Worm (Caenorhabditis elegans): ENCODE data around the gene adal-1.

adal-1 gene

ce11 chrII:6900708-6901107, 7.3 kb upstream of the adal-1 start:
- TF ChIP-seq nhr-76 (tag; optimal IDR thresholded peaks at IDR 0.05) (no peak), unc-120 (tag; optimal IDR thresholded peaks at IDR 0.05; ENCODE audit: poor library complexity, severe bottlenecking) (no peak), nhr-237 (tag; optimal IDR thresholded peaks at IDR 0.05) (no peak), ces-1 (GFP tag; optimal IDR thresholded peaks at IDR 0.05) (no peak)

- TF ChIP-seq M03D4.4 (tag; optimal IDR thresholded peaks at IDR 0.05) = peak; percentile 73
- no peak for TF ChIP-seq lin-13 (tag; optimal IDR thresholded peaks at IDR 0.05)
- TF ChIP-seq mls-2 (tag; optimal IDR thresholded peaks at IDR 0.05) = no peak
- no peak for TF ChIP-seq elt-1 (tag; optimal IDR thresholded peaks at IDR 0.05; ENCODE audit: borderline replicate concordance, insufficient read depth)
- no peak for TF ChIP-seq nhr-12 (tag; optimal IDR thresholded peaks at IDR 0.05)
- TF ChIP-seq ceh-43 (GFP tag; optimal IDR thresholded peaks at IDR 0.05) = no peak
- no peak for TF ChIP-seq zip-8 (tag; optimal IDR thresholded peaks at IDR 0.05)
- TF ChIP-seq nhr-28 (tag; optimal IDR thresholded peaks at IDR 0.05) = no peak
- no peak for TF ChIP-seq flh-1 (GFP tag; optimal IDR thresholded peaks at IDR 0.05)
- no peak for TF ChIP-seq ham-2 (GFP tag; optimal IDR thresholded peaks at IDR 0.05)
- TF ChIP-seq nhr-2 (tag; optimal IDR thresholded peaks at IDR 0.05) = no peak
- no peak for TF ChIP-seq ces-1 (GFP tag; optimal IDR thresholded peaks at IDR 0.05)
- TF ChIP-seq lsy-2 (tag; optimal IDR thresholded peaks at IDR 0.05) = peak; percentile 26
- TF ChIP-seq drap-1 (GFP tag; optimal IDR thresholded peaks at IDR 0.05) = no peak
- TF ChIP-seq ceh-39 (tag; optimal IDR thresholded peaks at IDR 0.05) = no peak
- TF ChIP-seq ztf-11 (tag; optimal IDR thresholded peaks at IDR 0.05) = no peak
- TF ChIP-seq mep-1 (tag; optimal IDR thresholded peaks at IDR 0.05) = no peak
- no peak for TF ChIP-seq nhr-76 (tag; optimal IDR thresholded peaks at IDR 0.05)
- TF ChIP-seq hlh-1 (tag; optimal IDR thresholded peaks at IDR 0.05) = no peak
- TF ChIP-seq cnd-1 (tag; optimal IDR thresholded peaks at IDR 0.05) = peak; percentile 59
- TF ChIP-seq unc-62 (GFP tag; optimal IDR thresholded peaks at IDR 0.05) = no peak
- no peak for TF ChIP-seq nhr-237 (tag; optimal IDR thresholded peaks at IDR 0.05)
- no peak for TF ChIP-seq unc-120 (tag; optimal IDR thresholded peaks at IDR 0.05; ENCODE audit: poor library complexity, severe bottlenecking)
- peak; percentile 14 for TF ChIP-seq lin-32 (GFP tag; optimal IDR thresholded peaks at IDR 0.05)
- TF ChIP-seq snpc-4 (tag; optimal IDR thresholded peaks at IDR 0.05) = no peak
- TF ChIP-seq unc-39 (tag; optimal IDR thresholded peaks at IDR 0.05) = no peak
- peak; percentile 11 for TF ChIP-seq bed-3 (GFP tag; optimal IDR thresholded peaks at IDR 0.05)
- TF ChIP-seq sptf-1 (tag; optimal IDR thresholded peaks at IDR 0.05) = peak; percentile 76
- TF ChIP-seq blmp-1 (tag; optimal IDR thresholded peaks at IDR 0.05) = no peak
- TF ChIP-seq ceh-83 (GFP tag; optimal IDR thresholded peaks at IDR 0.05) = peak; percentile 62
- no peak for TF ChIP-seq mab-5 (tag; optimal IDR thresholded peaks at IDR 0.05)
- no peak for TF ChIP-seq pha-4 (tag; optimal IDR thresholded peaks at IDR 0.05)
- peak; percentile 52 for TF ChIP-seq sem-2 (GFP tag; optimal IDR thresholded peaks at IDR 0.05)
- TF ChIP-seq elt-3 (tag; optimal IDR thresholded peaks at IDR 0.05) = no peak
- peak; percentile 28 for TF ChIP-seq tbx-8 (GFP tag; optimal IDR thresholded peaks at IDR 0.05)
These were observed 4.8 kb upstream of the adal-1 start, which contains the start of gene hrpl-1 for ce11 chrII:6898017-6898779. Gene hrpl-1, plus strand, starts transcription at chrII:6898729.

- TF ChIP-seq unc-62 (GFP tag; optimal IDR thresholded peaks at IDR 0.05) (no peak), blmp-1 (tag; optimal IDR thresholded peaks at IDR 0.05) (no peak), cnd-1 (tag; optimal IDR thresholded peaks at IDR 0.05) (no peak)
These were observed 4.1 kb upstream of the adal-1 start, which contains the start of gene C44B7.11 for ce11 chrII:6897507-6897906. Gene C44B7.11, minus strand, starts transcription at chrII:6897540.

ce11 chrII:6891838-6892237, 1.6 kb downstream of the adal-1 start:
- no peak for TF ChIP-seq nhr-12 (tag; optimal IDR thresholded peaks at IDR 0.05)
- peak; percentile 83 for TF ChIP-seq hlh-1 (tag; optimal IDR thresholded peaks at IDR 0.05)
- TF ChIP-seq ceh-83 (GFP tag; optimal IDR thresholded peaks at IDR 0.05) = no peak
- no peak for TF ChIP-seq lsy-2 (tag; optimal IDR thresholded peaks at IDR 0.05)
- no peak for TF ChIP-seq pha-4 (tag; optimal IDR thresholded peaks at IDR 0.05)
- no peak for TF ChIP-seq ztf-11 (tag; optimal IDR thresholded peaks at IDR 0.05)

All from whole organism, mixed stage, embryonic.